Fruit fly (Drosophila melanogaster) whole organism, adult: ENCODE measurements around the gene CG11149.

Experiments used
- CG12768 ChIP-seq: fragments of 200-800 bp; sonication (Bioruptor generic); optimal IDR thresholded peaks from 2 replicates; lab custom pipeline; 2017; ENCODE audit warnings: missing biosample characterization, missing genetic modification characterization, mild to moderate bottlenecking, moderate library complexity, missing genetic modification reagents
- CG7045 ChIP-seq: fragments of 200-800 bp; sonication (Bioruptor generic); optimal IDR thresholded peaks from 2 replicates; lab custom pipeline; 2017; ENCODE audit warnings: missing biosample characterization, mild to moderate bottlenecking, missing genetic modification characterization
- Clk ChIP-seq: fragments of 200-800 bp; sonication (Bioruptor generic); optimal IDR thresholded peaks from 2 replicates; lab custom pipeline; 2017; ENCODE audit warnings: missing biosample characterization, missing genetic modification characterization
- Mnt ChIP-seq: fragments of 200-800 bp; sonication (Bioruptor generic); optimal IDR thresholded peaks from 2 replicates; lab custom pipeline; 2016; ENCODE audit warnings: missing biosample characterization, mild to moderate bottlenecking, missing genetic modification characterization
- kay ChIP-seq: fragments of 200-800 bp; sonication (Bioruptor generic); peaks from one replicate; lab custom pipeline; 2016; ENCODE audit warnings: missing biosample characterization, missing genetic modification characterization, borderline replicate concordance
- ovo ChIP-seq: fragments of 200-800 bp; sonication (Bioruptor generic); optimal IDR thresholded peaks from 2 replicates; lab custom pipeline; 2016; ENCODE audit warnings: missing biosample characterization, missing genetic modification characterization
- tj ChIP-seq: fragments of 200-800 bp; sonication (Bioruptor generic); optimal IDR thresholded peaks from 3 replicates; lab custom pipeline; 2017; ENCODE audit warnings: missing biosample characterization, mild to moderate bottlenecking, missing genetic modification characterization, moderate library complexity

DNA sequence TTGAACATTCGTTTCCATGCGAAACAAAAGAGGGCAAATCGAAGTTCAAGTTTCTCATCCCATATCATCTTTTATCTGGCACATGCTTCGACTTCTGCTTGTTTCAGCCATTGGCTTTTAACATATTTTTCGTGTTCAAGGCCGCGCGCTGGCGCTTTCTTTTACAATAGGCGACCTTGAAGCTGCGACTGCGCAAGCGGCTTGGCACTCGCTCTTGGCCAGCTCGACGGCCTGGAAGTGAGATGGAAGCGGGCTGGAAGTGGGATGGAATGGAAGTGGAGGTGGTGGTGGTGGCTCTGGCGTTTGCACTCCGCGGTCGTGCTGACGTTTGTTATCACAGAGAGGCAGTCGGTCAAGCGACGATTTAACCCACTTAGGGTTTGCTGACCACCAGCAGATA, 21.7 kb upstream of the CG11149 start:
- TF ChIP-seq tj (GFP tag; lab: Kevin White, UChicago) (peak; percentile 23), CG12768 (GFP tag; lab: Kevin White, UChicago) (no peak), kay (GFP tag; lab: Kevin White, UChicago) (no peak), ovo (GFP tag; lab: Kevin White, UChicago) (no peak), Mnt (GFP tag; lab: Kevin White, UChicago) (no peak), CG7045 (GFP tag; lab: Kevin White, UChicago) (no peak), Clk (GFP tag; lab: Kevin White, UChicago) (no peak)
